Worm (Caenorhabditis elegans): ENCODE results near the gene del-7.

Gene del-7

DNA sequence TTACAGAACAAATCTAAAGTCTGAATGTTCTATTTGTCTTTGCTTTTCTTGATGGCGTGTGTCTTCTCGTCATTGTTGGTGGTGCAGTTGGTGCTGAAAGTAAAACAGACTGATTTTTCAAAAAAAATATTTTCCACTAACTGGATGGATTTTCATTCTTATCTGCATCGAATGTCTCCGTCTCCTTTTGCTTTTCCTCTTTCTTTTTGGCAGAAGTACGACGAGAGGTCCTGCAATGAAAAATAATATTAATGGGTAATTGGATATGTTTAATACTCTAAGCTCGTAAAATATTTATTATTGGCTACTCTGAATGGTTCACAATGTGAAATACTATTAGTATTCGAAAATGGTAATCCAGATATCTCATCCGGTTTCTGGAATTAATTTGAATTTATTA is at the start of gene del-7:
del-7 (plus strand) TSS at position 301 of the 400 bp plus-strand sequence.
- TF ChIP-seq ztf-29 (GFP tag; IDR thresholded peaks at IDR 0.05) (no peak), flt-1 (GFP tag; IDR thresholded peaks at IDR 0.05) (no peak), T22C8.4 (GFP tag; IDR thresholded peaks at IDR 0.05) (no peak), cog-1 (tag; optimal IDR thresholded peaks at IDR 0.05) (no peak), med-1 (GFP tag; optimal IDR thresholded peaks at IDR 0.05; ENCODE audit: insufficient read depth) (no peak), ztf-23 (GFP tag; IDR thresholded peaks at IDR 0.05) (no peak), ref-1 (GFP tag; conservative IDR thresholded peaks at IDR 0.05) (no peak), tab-1 (GFP tag; IDR thresholded peaks at IDR 0.05) (no peak)

ce11 chrIV:7710824-7711223 is 49.4 kb upstream of the del-7 start, which contains the start of gene nhr-8:
Gene nhr-8 (plus strand): TSS chrIV:7710983.
- TF ChIP-seq cog-1 (tag; optimal IDR thresholded peaks at IDR 0.05) = no peak

DNA sequence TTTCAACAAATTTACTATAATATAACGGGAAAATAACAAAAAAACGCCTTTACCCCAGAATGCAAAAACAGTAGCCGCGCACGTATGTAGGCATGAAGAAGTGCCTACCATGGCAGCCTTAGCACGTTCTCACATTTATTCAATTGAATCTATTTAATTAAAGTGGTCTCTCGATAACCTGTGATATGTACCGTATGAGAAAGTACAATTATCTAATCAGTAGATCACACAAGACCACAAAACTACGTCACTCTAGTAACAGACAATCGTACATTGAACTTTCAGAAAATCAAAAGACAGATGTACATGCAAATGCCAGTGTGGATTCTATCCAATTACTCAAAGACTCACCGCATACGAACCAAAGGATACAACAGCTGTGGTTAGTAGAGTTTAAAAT is 48.0 kb upstream of the del-7 start:
- TF ChIP-seq ztf-29 (GFP tag; IDR thresholded peaks at IDR 0.05) (no peak), tab-1 (GFP tag; IDR thresholded peaks at IDR 0.05) (no peak), ztf-23 (GFP tag; IDR thresholded peaks at IDR 0.05) (no peak), ref-1 (GFP tag; conservative IDR thresholded peaks at IDR 0.05) (no peak), T22C8.4 (GFP tag; IDR thresholded peaks at IDR 0.05) (no peak), cog-1 (tag; optimal IDR thresholded peaks at IDR 0.05) (no peak), med-1 (GFP tag; optimal IDR thresholded peaks at IDR 0.05; ENCODE audit: insufficient read depth) (no peak), klf-2 (GFP tag; conservative IDR thresholded peaks at IDR 0.05) (no peak), flt-1 (GFP tag; IDR thresholded peaks at IDR 0.05) (no peak)

DNA sequence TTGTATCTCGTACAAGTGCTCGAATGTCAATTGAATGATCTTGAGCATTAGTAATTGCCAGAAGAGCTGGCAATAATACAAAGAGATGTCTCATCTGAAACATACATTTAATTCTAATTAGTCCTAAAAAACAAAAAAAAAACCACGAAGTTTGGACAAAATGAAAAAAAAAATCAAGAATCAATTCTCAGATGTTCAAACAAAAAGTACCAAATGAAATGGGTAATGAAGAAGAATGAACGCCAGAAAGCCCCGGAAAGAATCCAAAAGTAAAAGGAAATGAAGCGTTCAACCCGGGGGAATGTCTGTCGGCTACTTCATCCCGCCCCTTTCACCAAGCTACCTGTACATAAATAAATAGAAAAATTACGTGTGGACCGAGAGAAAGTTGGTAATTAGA is 42.3 kb upstream of the del-7 start, which contains the start of gene F33D4.6:
F33D4.6 (minus strand) TSS at position 101 of the 400 bp plus-strand sequence.
- TF ChIP-seq T22C8.4 (GFP tag; IDR thresholded peaks at IDR 0.05) (no peak), med-1 (GFP tag; optimal IDR thresholded peaks at IDR 0.05; ENCODE audit: insufficient read depth) (no peak), tab-1 (GFP tag; IDR thresholded peaks at IDR 0.05) (no peak), ztf-29 (GFP tag; IDR thresholded peaks at IDR 0.05) (no peak), ref-1 (GFP tag; conservative IDR thresholded peaks at IDR 0.05) (no peak), cog-1 (tag; optimal IDR thresholded peaks at IDR 0.05) (no peak), klf-2 (GFP tag; conservative IDR thresholded peaks at IDR 0.05) (no peak), ztf-23 (GFP tag; IDR thresholded peaks at IDR 0.05) (no peak), flt-1 (GFP tag; IDR thresholded peaks at IDR 0.05) (no peak)

- no peak for TF ChIP-seq ztf-29 (GFP tag; IDR thresholded peaks at IDR 0.05)
Measured at ce11 chrIV:7722806-7723205, 37.4 kb upstream of the del-7 start, which contains the start of gene C50F7.6. Gene C50F7.6 (minus strand): TSS chrIV:7723199.

DNA sequence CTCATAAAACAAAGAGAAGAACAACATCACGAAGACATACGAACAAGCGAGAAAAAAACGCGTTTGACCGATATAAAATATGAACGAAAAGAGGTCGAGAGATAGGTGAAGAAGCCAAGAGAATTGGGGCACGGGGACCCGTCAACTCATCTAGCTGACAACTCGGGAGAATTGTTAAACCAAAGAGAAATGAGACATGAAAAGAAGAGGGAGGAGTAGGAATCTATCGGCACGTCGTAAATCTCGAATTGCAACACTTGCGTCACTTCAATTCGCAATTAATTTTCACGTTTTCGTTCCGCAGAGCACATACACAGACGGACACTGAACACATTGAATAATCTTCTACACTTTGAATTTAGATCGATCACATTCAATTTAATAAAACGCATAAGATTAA is 36.7 kb upstream of the del-7 start:
- no peak for TF ChIP-seq ztf-23 (GFP tag; IDR thresholded peaks at IDR 0.05)
- no peak for TF ChIP-seq cog-1 (tag; optimal IDR thresholded peaks at IDR 0.05)
- no peak for TF ChIP-seq flt-1 (GFP tag; IDR thresholded peaks at IDR 0.05)
- TF ChIP-seq med-1 (GFP tag; optimal IDR thresholded peaks at IDR 0.05; ENCODE audit: insufficient read depth) = no peak
- TF ChIP-seq ref-1 (GFP tag; conservative IDR thresholded peaks at IDR 0.05) = no peak
- no peak for TF ChIP-seq ztf-29 (GFP tag; IDR thresholded peaks at IDR 0.05)
- no peak for TF ChIP-seq tab-1 (GFP tag; IDR thresholded peaks at IDR 0.05)
- no peak for TF ChIP-seq klf-2 (GFP tag; conservative IDR thresholded peaks at IDR 0.05)
- no peak for TF ChIP-seq T22C8.4 (GFP tag; IDR thresholded peaks at IDR 0.05)

ce11 chrIV:7724912-7725311 is 35.3 kb upstream of the del-7 start:
- TF ChIP-seq ztf-29 (GFP tag; IDR thresholded peaks at IDR 0.05) (no peak), T22C8.4 (GFP tag; IDR thresholded peaks at IDR 0.05) (no peak), med-1 (GFP tag; optimal IDR thresholded peaks at IDR 0.05; ENCODE audit: insufficient read depth) (no peak), flt-1 (GFP tag; IDR thresholded peaks at IDR 0.05) (no peak), klf-2 (GFP tag; conservative IDR thresholded peaks at IDR 0.05) (no peak), ref-1 (GFP tag; conservative IDR thresholded peaks at IDR 0.05) (no peak), ztf-23 (GFP tag; IDR thresholded peaks at IDR 0.05) (no peak), cog-1 (tag; optimal IDR thresholded peaks at IDR 0.05) (no peak), tab-1 (GFP tag; IDR thresholded peaks at IDR 0.05) (no peak)

DNA sequence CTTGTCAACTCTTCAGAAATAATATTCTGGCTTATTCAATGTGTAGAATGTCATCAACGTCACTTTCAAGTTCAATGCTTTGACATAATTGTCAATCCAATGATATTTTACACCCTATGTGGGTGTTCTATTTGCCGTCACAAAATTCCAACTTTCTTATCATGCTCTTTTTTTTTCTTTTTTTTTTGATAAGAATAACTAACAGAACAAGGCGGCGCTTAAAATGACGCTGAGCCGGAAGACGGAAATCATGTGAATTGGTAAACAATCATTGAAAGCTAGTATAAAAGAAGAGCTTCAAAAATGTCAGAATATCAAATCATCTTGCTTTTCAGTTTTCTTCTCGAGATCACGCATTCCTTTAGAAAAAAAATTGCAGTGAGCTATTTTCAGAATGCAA is 33.9 kb upstream of the del-7 start, which contains the start of gene C50F7.5:
C50F7.5 (plus strand) TSS at position 395 of the 400 bp plus-strand sequence.
- TF ChIP-seq ztf-23 (GFP tag; IDR thresholded peaks at IDR 0.05) (no peak), klf-2 (GFP tag; conservative IDR thresholded peaks at IDR 0.05) (no peak), ref-1 (GFP tag; conservative IDR thresholded peaks at IDR 0.05) (no peak), cog-1 (tag; optimal IDR thresholded peaks at IDR 0.05) (no peak), flt-1 (GFP tag; IDR thresholded peaks at IDR 0.05) (no peak), med-1 (GFP tag; optimal IDR thresholded peaks at IDR 0.05; ENCODE audit: insufficient read depth) (no peak), tab-1 (GFP tag; IDR thresholded peaks at IDR 0.05) (no peak), ztf-29 (GFP tag; IDR thresholded peaks at IDR 0.05) (no peak), T22C8.4 (GFP tag; IDR thresholded peaks at IDR 0.05) (no peak)

ce11 chrIV:7727258-7727657 is 33.0 kb upstream of the del-7 start:
- TF ChIP-seq T22C8.4 (GFP tag; IDR thresholded peaks at IDR 0.05) = no peak
- no peak for TF ChIP-seq klf-2 (GFP tag; conservative IDR thresholded peaks at IDR 0.05)
- TF ChIP-seq med-1 (GFP tag; optimal IDR thresholded peaks at IDR 0.05; ENCODE audit: insufficient read depth) = no peak
- no peak for TF ChIP-seq cog-1 (tag; optimal IDR thresholded peaks at IDR 0.05)
- TF ChIP-seq ztf-23 (GFP tag; IDR thresholded peaks at IDR 0.05) = no peak
- no peak for TF ChIP-seq tab-1 (GFP tag; IDR thresholded peaks at IDR 0.05)
- TF ChIP-seq flt-1 (GFP tag; IDR thresholded peaks at IDR 0.05) = no peak
- no peak for TF ChIP-seq ref-1 (GFP tag; conservative IDR thresholded peaks at IDR 0.05)
- TF ChIP-seq ztf-29 (GFP tag; IDR thresholded peaks at IDR 0.05) = no peak

DNA sequence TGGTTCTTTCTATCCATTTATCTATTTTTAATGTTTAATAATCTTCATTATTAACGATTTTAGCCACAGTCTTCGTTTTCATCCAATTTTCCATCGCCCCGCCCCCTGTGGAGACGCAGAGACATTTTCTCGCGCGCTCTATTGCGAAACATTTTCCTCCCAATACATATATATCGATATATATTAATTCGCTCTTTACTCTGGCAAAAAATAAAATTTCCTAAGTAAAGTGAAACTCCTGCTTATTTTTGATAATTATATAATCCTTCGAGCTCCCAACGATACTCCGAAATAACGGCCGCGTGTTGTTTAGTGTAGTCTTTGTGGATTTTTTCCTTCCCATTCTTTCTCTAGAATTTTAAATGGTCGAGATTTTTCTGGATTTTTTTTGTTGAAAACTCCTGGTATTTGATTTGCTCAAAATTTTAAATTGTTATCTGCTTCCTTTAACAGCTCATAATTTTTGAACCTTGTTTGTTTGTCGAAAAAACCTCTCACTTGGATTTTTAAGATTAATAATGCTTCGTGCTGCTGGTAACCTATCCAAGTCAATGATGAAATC is 31.7 kb upstream of the del-7 start, which contains the start of gene sucg-1:
sucg-1 (plus strand) TSS at position 512 of the 562 bp plus-strand sequence.
- no peak for TF ChIP-seq T22C8.4 (GFP tag; IDR thresholded peaks at IDR 0.05)
- TF ChIP-seq tab-1 (GFP tag; IDR thresholded peaks at IDR 0.05) = no peak
- TF ChIP-seq klf-2 (GFP tag; conservative IDR thresholded peaks at IDR 0.05) = no peak
- no peak for TF ChIP-seq ztf-23 (GFP tag; IDR thresholded peaks at IDR 0.05)
- no peak for TF ChIP-seq ref-1 (GFP tag; conservative IDR thresholded peaks at IDR 0.05)
- TF ChIP-seq ztf-29 (GFP tag; IDR thresholded peaks at IDR 0.05) = no peak
- no peak for TF ChIP-seq med-1 (GFP tag; optimal IDR thresholded peaks at IDR 0.05; ENCODE audit: insufficient read depth)
- TF ChIP-seq flt-1 (GFP tag; IDR thresholded peaks at IDR 0.05) = no peak
- no peak for TF ChIP-seq cog-1 (tag; optimal IDR thresholded peaks at IDR 0.05)

Measured in whole organism, midembryonic.